Fruit fly (Drosophila melanogaster) whole organism: ENCODE results near the gene CG7377.

Source experiments
- CG8478 ChIP-seq: fragments of >200 bp; optimal IDR thresholded peaks from 2 replicates; lab custom pipeline; 2018; ENCODE audit warnings: inconsistent platforms
- Dll ChIP-seq: fragments of >200 bp; optimal IDR thresholded peaks from 2 replicates; lab custom pipeline; 2017
- EcR ChIP-seq, 2 experiments: fragments of >200 bp; optimal IDR thresholded peaks; 2 replicates each; lab custom pipeline; 2017; ENCODE audit warnings: missing biosample characterization in 2 of 2, missing genetic modification characterization in 2 of 2, missing genetic modification reagents in 2 of 2
- pan ChIP-seq: fragments of >200 bp; optimal IDR thresholded peaks from 2 replicates; lab custom pipeline; 2017
- psq ChIP-seq: fragments of >200 bp; optimal IDR thresholded peaks from 2 replicates; lab custom pipeline; 2017
- usp ChIP-seq: fragments of >200 bp; optimal IDR thresholded peaks from 2 replicates; lab custom pipeline; 2017; ENCODE audit warnings: missing biosample characterization, missing genetic modification characterization, mixed read lengths

DNA sequence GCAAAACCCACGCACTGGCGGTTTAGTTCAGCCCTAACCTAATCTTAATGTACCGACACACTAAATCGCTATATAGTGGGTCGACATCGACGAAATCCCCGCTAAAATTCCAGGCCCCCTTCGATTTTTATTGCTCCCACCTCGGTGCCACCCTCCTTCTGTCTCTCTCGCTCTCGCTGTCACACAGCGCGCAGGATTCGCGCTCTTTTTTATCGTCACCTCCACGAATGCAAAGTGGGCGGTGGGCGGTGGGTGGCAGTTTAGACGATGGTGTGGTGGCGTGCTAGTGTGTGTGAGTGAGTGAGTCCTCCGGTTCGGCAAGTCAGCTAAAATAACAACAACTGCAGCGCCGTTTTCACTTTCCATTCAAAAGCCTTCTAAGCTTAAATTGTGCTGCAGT lies 12.5 kb downstream of the CG7377 start:
- TF ChIP-seq EcR (GFP tag; optimal IDR thresholded peaks at IDR 0.05; lab: Kevin White, UChicago) (no peak), CG8478 (lab: Kevin White, UChicago) (no peak), psq (lab: Kevin White, UChicago) (no peak), Dll (no peak), usp (GFP tag; lab: Kevin White, UChicago) (no peak), pan (lab: Kevin White, UChicago) (no peak)
